Fruit fly (Drosophila melanogaster) whole organism: ENCODE measurements around the gene Fst.

Experiments used
- CG8478 ChIP-seq: fragments of >200 bp; optimal IDR thresholded peaks from 2 replicates; lab custom pipeline; 2018; ENCODE audit warnings: inconsistent platforms
- EcR ChIP-seq, 2 experiments: fragments of >200 bp; optimal IDR thresholded peaks; 2 replicates each; lab custom pipeline; 2017; ENCODE audit warnings: missing biosample characterization in 2 of 2, missing genetic modification characterization in 2 of 2, missing genetic modification reagents in 2 of 2
- pan ChIP-seq: fragments of >200 bp; optimal IDR thresholded peaks from 2 replicates; lab custom pipeline; 2017

dm6 chr3R:9630633-9631095, 15.3 kb downstream of the Fst start, which contains the start of gene Calr:
- TF ChIP-seq pan (lab: Kevin White, UChicago) (no peak), CG8478 (lab: Kevin White, UChicago) (peak; percentile 32), EcR (GFP tag; optimal IDR thresholded peaks at IDR 0.05; lab: Kevin White, UChicago) (no peak)
